Worm (Caenorhabditis elegans) whole organism, L4 larva: ENCODE measurements around the gene suex-1.

Source experiments
- F49E8.2 ChIP-seq: sonication (generic microtip); optimal IDR thresholded peaks from 2 replicates; lab custom pipeline; 2016; ENCODE audit warnings: missing compliant biosample characterization, mild to moderate bottlenecking, missing genetic modification characterization, borderline replicate concordance
- ZK546.5 ChIP-seq, 2 experiments: sonication (generic microtip); optimal IDR thresholded peaks; 2 replicates each; lab custom pipeline; 2017; ENCODE audit warnings: missing biosample characterization in 2 of 2, missing genetic modification characterization in 2 of 2
- aly-2 ChIP-seq: sonication (generic microtip); optimal IDR thresholded peaks from 2 replicates; lab custom pipeline; 2018; ENCODE audit warnings: missing biosample characterization, missing genetic modification characterization
- ama-1 ChIP-seq: fragments of 150-350 bp; optimal IDR thresholded peaks from 2 replicates; lab custom pipeline; 2014; ENCODE audit warnings: inconsistent platforms, mixed read lengths
- ceh-82 ChIP-seq: sonication (generic microtip); optimal IDR thresholded peaks from 2 replicates; lab custom pipeline; 2017; ENCODE audit warnings: missing biosample characterization, missing genetic modification characterization
- cey-2 ChIP-seq: sonication (generic microtip); optimal IDR thresholded peaks from 3 replicates; lab custom pipeline; 2017; ENCODE audit warnings: missing genetic modification characterization, mild to moderate bottlenecking, missing compliant biosample characterization, antibody characterized with exemption, borderline replicate concordance; ENCODE audit not compliant: insufficient read depth
- egl-27 ChIP-seq: sonication (generic microtip); optimal IDR thresholded peaks from 3 replicates; lab custom pipeline; 2017; ENCODE audit warnings: missing biosample characterization, missing genetic modification reagents, missing genetic modification characterization
- lsy-2 ChIP-seq, 2 experiments: fragments of 150-350 bp in 1 of 2; sonication (generic microtip) in 1 of 2; optimal IDR thresholded peaks; 2 replicates each; lab custom pipeline; 2014 to 2017; ENCODE audit warnings: missing biosample characterization in 2 of 2, missing genetic modification characterization in 2 of 2
- nhr-28 ChIP-seq: fragments of 150-350 bp; optimal IDR thresholded peaks from 2 replicates; lab custom pipeline; 2014; ENCODE audit warnings: missing biosample characterization, missing genetic modification characterization
- nhr-77 ChIP-seq: fragments of 150-350 bp; optimal IDR thresholded peaks from 2 replicates; lab custom pipeline; 2014; ENCODE audit warnings: missing biosample characterization, missing genetic modification characterization
- snpc-4 ChIP-seq: fragments of 150-350 bp; optimal IDR thresholded peaks from 2 replicates; lab custom pipeline; 2014; ENCODE audit warnings: missing biosample characterization, missing genetic modification characterization
- unc-39 ChIP-seq: sonication (generic microtip); optimal IDR thresholded peaks from 2 replicates; lab custom pipeline; 2017; ENCODE audit warnings: missing biosample characterization, missing genetic modification characterization
- ztf-11 ChIP-seq: fragments of 150-350 bp; optimal IDR thresholded peaks from 2 replicates; lab custom pipeline; 2014; ENCODE audit warnings: missing biosample characterization, missing genetic modification characterization

DNA sequence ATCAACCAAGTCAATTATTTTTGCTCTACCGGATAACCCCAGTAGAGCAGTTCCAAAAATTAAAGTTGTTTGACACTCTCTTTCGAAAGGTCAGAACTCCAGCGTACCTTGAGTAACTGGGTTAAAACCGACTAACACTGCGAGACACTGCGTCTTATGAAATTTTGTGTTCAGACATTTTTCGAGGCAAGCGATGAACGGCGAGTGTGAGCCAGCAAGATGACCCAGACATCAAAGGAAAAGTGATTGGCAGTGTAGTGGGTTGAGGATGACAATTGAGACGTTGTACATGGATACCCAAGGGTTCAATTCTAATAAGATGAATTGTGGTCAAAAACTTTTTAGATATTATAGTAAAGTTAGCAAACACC is 46.1 kb upstream of the suex-1 start:
- TF ChIP-seq aly-2 (no peak), nhr-28 (tag; lab: Kevin White, UChicago) (peak; percentile 71), ama-1 (lab: Kevin White, UChicago) (peak; percentile 99), egl-27 (tag; lab: Kevin White, UChicago) (peak; percentile 48), snpc-4 (tag; lab: Kevin White, UChicago) (peak; percentile 92), ZK546.5 (tag; optimal IDR thresholded peaks at IDR 0.05; lab: Kevin White, UChicago) (no peak), F49E8.2 (tag; lab: Kevin White, UChicago) (no peak), lsy-2 (tag; optimal IDR thresholded peaks at IDR 0.05; lab: Kevin White, UChicago) (peak; percentile 0 to 83), nhr-77 (tag; lab: Kevin White, UChicago) (peak; percentile 15), ceh-82 (tag; lab: Kevin White, UChicago) (no peak), ztf-11 (tag; lab: Kevin White, UChicago) (no peak), cey-2 (tag; lab: Kevin White, UChicago) (no peak), unc-39 (tag; lab: Kevin White, UChicago) (no peak)
